Fruit fly (Drosophila melanogaster): ENCODE measurements around the gene Grx1.

Grx1 gene

dm6 chr3L:18890283-18891175, 21.5 kb downstream of the Grx1 start, which contains the start of gene CG3961 (continued):
- peak; percentile 97 for TF ChIP-seq lab (GFP tag; optimal IDR thresholded peaks at IDR 0.05)
- peak in 1 of 2 experiments; percentile 99 for TF ChIP-seq Eip74EF (GFP tag; optimal IDR thresholded peaks at IDR 0.05)
- TF ChIP-seq Side (GFP tag; optimal IDR thresholded peaks at IDR 0.05), result peak; percentile 40
- TF ChIP-seq ems (GFP tag; optimal IDR thresholded peaks at IDR 0.05), result peak; percentile 86
- peak; percentile 61 for TF ChIP-seq CG10321 (GFP tag; IDR thresholded peaks at IDR 0.05)
- TF ChIP-seq HHEX (GFP tag; optimal IDR thresholded peaks at IDR 0.05), result peak; percentile 96
- peak; percentile 73 for TF ChIP-seq al (GFP tag; IDR thresholded peaks at IDR 0.05)
- TF ChIP-seq zen2 (GFP tag; IDR thresholded peaks at IDR 0.05; ENCODE audit: partially characterized antibody), result no peak
- peak; percentile 94 for TF ChIP-seq lmd (GFP tag; IDR thresholded peaks at IDR 0.05)
- TF ChIP-seq cad (GFP tag; optimal IDR thresholded peaks at IDR 0.05), result no peak
- TF ChIP-seq sob (GFP tag; IDR thresholded peaks at IDR 0.05), result peak; percentile 90
- no peak for TF ChIP-seq sr (GFP tag; IDR thresholded peaks at IDR 0.05)
- peak; percentile 91 for TF ChIP-seq Mad (GFP tag; optimal IDR thresholded peaks at IDR 0.05)
- peak; percentile 96 for TF ChIP-seq unpg (GFP tag; optimal IDR thresholded peaks at IDR 0.05)
- peak; percentile 98 for TF ChIP-seq az2 (GFP tag; optimal IDR thresholded peaks at IDR 0.05)
- no peak for TF ChIP-seq CG8478 (optimal IDR thresholded peaks at IDR 0.05)
- peak; percentile 95 for TF ChIP-seq so (GFP tag; IDR thresholded peaks at IDR 0.05)
- TF ChIP-seq CG10959 (GFP tag; IDR thresholded peaks at IDR 0.05), result peak; percentile 81
- TF ChIP-seq sna (GFP tag; IDR thresholded peaks at IDR 0.05; ENCODE audit: partially characterized antibody), result no peak; the same call in 1 of the 2 replicates
- TF ChIP-seq CG9215 (GFP tag; IDR thresholded peaks at IDR 0.05), result peak; percentile 91
- peak; percentile 88 for TF ChIP-seq ci (GFP tag; IDR thresholded peaks at IDR 0.05)
- TF ChIP-seq CG9437 (GFP tag; optimal IDR thresholded peaks at IDR 0.05), result peak; percentile 97
- TF ChIP-seq NC2α (GFP tag; optimal IDR thresholded peaks at IDR 0.05), result peak; percentile 80
- TF ChIP-seq hth (optimal IDR thresholded peaks at IDR 0.05), result no peak
- TF ChIP-seq dpn (GFP tag; optimal IDR thresholded peaks at IDR 0.05), result peak; percentile 88 to 97
- TF ChIP-seq CG12942 (GFP tag; optimal IDR thresholded peaks at IDR 0.05), result peak; percentile 97
- TF ChIP-seq CG10209 (GFP tag; optimal IDR thresholded peaks at IDR 0.05), result peak; percentile 98
- peak; percentile 83 for TF ChIP-seq ap (GFP tag; IDR thresholded peaks at IDR 0.05)
- TF ChIP-seq gt (GFP tag; IDR thresholded peaks at IDR 0.05), result peak; percentile 80
- TF ChIP-seq NK7.1 (GFP tag; optimal IDR thresholded peaks at IDR 0.05), result peak; percentile 81
- peak; percentile 93 for TF ChIP-seq CG8359 (GFP tag; optimal IDR thresholded peaks at IDR 0.05; ENCODE audit: borderline replicate concordance)
- peak; percentile 83; the same call in 2 of the 3 replicates for TF ChIP-seq B-H1 (GFP tag; IDR thresholded peaks at IDR 0.05)
- TF ChIP-seq CG18764 (GFP tag; optimal IDR thresholded peaks at IDR 0.05), result peak; percentile 93
- peak; percentile 97 for TF ChIP-seq Xrp1 (GFP tag; IDR thresholded peaks at IDR 0.05)
- TF ChIP-seq Max (GFP tag; optimal IDR thresholded peaks at IDR 0.05), result peak; percentile 96
- TF ChIP-seq Spps (tag; optimal IDR thresholded peaks at IDR 0.05), result peak; percentile 98
- TF ChIP-seq CG8388 (GFP tag; optimal IDR thresholded peaks at IDR 0.05), result peak; percentile 98
- TF ChIP-seq Stat92E (GFP tag; optimal IDR thresholded peaks at IDR 0.05), result peak in 1 of 3 experiments; percentile 99
- peak; percentile 98 for TF ChIP-seq Oli (tag; optimal IDR thresholded peaks at IDR 0.05)
- peak; percentile 81 for TF ChIP-seq CG8944 (GFP tag; optimal IDR thresholded peaks at IDR 0.05)
- TF ChIP-seq lbe (GFP tag; optimal IDR thresholded peaks at IDR 0.05), result peak; percentile 94
- peak; percentile 87 for TF ChIP-seq pho (GFP tag; optimal IDR thresholded peaks at IDR 0.05)
- TF ChIP-seq Atf-2 (GFP tag; optimal IDR thresholded peaks at IDR 0.05), result peak; percentile 88
- peak; percentile 93 for TF ChIP-seq CG3838 (GFP tag; optimal IDR thresholded peaks at IDR 0.05)
- TF ChIP-seq grau (tag; optimal IDR thresholded peaks at IDR 0.05), result peak; percentile 98
- TF ChIP-seq CG17385 (GFP tag; optimal IDR thresholded peaks at IDR 0.05), result peak; percentile 96
- peak in 1 of 2 experiments; percentile 74 for TF ChIP-seq insv (GFP tag; optimal IDR thresholded peaks at IDR 0.05)
- TF ChIP-seq h (optimal IDR thresholded peaks at IDR 0.05), result no peak
- TF ChIP-seq CG7271 (tag; optimal IDR thresholded peaks at IDR 0.05), result peak; percentile 57
